Fruit fly (Drosophila melanogaster): Measurements from ENCODE around the gene CG42375.

DNA sequence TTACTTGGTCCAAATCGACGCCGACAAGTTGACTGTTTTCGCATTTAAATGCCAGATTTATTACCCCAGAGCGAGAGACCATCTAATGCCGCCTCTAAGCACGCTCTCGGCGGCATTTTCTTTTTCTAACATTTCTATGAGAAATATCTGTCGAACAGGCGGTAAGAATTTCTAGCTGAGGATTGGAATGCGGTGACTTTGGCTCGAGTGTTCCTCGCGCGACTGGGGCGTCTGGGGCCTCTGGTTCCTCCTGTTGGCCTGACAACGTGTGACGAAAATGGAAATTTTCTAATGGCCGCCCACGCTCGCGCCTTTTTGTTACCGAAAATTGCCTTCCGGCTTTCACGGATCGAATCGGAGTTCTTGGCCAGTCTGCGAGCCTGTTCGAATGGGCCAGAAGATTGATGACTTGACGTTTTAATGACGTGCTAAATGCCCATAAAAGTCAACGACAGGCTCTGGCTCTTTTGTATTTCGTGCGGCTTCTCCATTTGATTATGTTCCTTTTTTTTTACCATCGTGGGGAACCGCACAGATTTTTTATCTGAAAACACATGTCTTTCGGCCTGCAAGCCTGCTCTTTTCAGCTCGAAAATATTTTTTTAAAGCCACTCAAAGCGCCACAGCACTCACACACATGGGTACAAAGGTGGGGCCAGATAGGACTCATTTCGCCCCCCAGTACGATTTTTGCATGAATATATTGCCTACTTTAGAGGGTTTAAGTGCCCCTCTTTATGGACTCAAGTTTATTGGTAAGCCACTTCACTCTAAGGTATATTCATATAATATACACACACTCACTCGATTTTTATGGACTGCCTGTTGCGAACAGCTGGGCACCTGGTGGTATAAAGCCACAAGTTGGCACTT lies 22.0 kb downstream of the CG42375 start:
- no peak for TF ChIP-seq CG8478 (optimal IDR thresholded peaks at IDR 0.05)
- no peak for TF ChIP-seq CTCF (optimal IDR thresholded peaks at IDR 0.05)
